Worm (Caenorhabditis elegans): ENCODE measurements around the gene unc-85.
A peak's percentile ranks its signal among the peaks of the same experiment; 100 is the strongest.

unc-85 gene

ce11 chrII:4747697-4748096 is 45.8 kb downstream of the unc-85 start:
- TF ChIP-seq lsy-2 (tag; optimal IDR thresholded peaks at IDR 0.05) (peak in 1 of 2 experiments; percentile 2), ces-1 (GFP tag; optimal IDR thresholded peaks at IDR 0.05) (no peak), zip-11 (GFP tag; IDR thresholded peaks at IDR 0.05) (no peak), arid-1 (GFP tag; conservative IDR thresholded peaks at IDR 0.05) (no peak), egl-27 (tag; optimal IDR thresholded peaks at IDR 0.05) (no peak), lin-39 (tag; optimal IDR thresholded peaks at IDR 0.05) (no peak), Y5F2A.4 (GFP tag; optimal IDR thresholded peaks at IDR 0.05) (no peak), daf-16 (GFP tag; optimal IDR thresholded peaks at IDR 0.05) (no peak), daf-16 (tag; optimal IDR thresholded peaks at IDR 0.05) (no peak), ZK546.5 (tag; optimal IDR thresholded peaks at IDR 0.05) (no peak), fkh-10 (GFP tag; optimal IDR thresholded peaks at IDR 0.05) (no peak), F26F4.8 (GFP tag; conservative IDR thresholded peaks at IDR 0.05) (no peak), hlh-30 (tag; optimal IDR thresholded peaks at IDR 0.05; ENCODE audit: insufficient read depth) (peak; percentile 26)

DNA sequence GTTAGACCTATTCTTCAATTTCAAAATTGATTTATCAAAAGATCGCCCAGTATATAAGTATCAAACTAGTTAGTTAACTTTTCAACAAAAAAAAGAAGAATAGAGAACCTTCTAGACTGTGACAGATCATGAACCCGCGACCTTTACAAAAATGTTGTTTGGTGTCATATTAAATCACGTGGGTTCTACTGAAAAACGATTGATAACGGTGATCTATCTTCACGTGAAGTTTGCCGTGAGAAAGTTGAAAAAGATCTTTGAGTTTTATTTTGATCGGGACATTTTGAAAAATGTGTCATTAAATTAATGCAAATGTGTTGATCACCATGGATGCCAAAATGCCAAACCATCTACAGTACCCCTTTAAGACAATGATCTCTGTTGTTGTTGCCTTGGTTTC is 46.5 kb downstream of the unc-85 start:
- TF ChIP-seq lin-1 (GFP tag; IDR thresholded peaks at IDR 0.05) (no peak), zfp-3 (GFP tag; conservative IDR thresholded peaks at IDR 0.05) (no peak), mdt-29 (GFP tag; IDR thresholded peaks at IDR 0.05) (peak; percentile 64; the same call in 1 of the 2 replicates), ces-1 (GFP tag; optimal IDR thresholded peaks at IDR 0.05) (no peak), daf-19 (GFP tag; conservative IDR thresholded peaks at IDR 0.05) (no peak), lin-13 (GFP tag; optimal IDR thresholded peaks at IDR 0.05) (no peak), lim-7 (GFP tag; IDR thresholded peaks at IDR 0.05) (no peak), gei-8 (GFP tag; optimal IDR thresholded peaks at IDR 0.05) (no peak), hlh-11 (tag; optimal IDR thresholded peaks at IDR 0.05) (peak; percentile 4), F10B5.3 (tag; optimal IDR thresholded peaks at IDR 0.05) (no peak), ceh-20 (GFP tag; IDR thresholded peaks at IDR 0.05) (0 out of 2 replicates have a peak, but pooled peaks have one; percentile 14), pqm-1 (tag; optimal IDR thresholded peaks at IDR 0.05) (no peak), hlh-30 (tag; optimal IDR thresholded peaks at IDR 0.05; ENCODE audit: insufficient read depth) (peak; percentile 66), madf-5 (GFP tag; IDR thresholded peaks at IDR 0.05) (no peak), ZK337.2 (GFP tag; IDR thresholded peaks at IDR 0.05) (no peak), lsy-2 (tag; optimal IDR thresholded peaks at IDR 0.05) (no peak), dmd-8 (GFP tag; IDR thresholded peaks at IDR 0.05) (no peak), F49E8.2 (tag; optimal IDR thresholded peaks at IDR 0.05; ENCODE audit: borderline replicate concordance) (no peak)

- TF ChIP-seq lsy-2 (tag; optimal IDR thresholded peaks at IDR 0.05) (peak in 1 of 2 experiments; percentile 30), nhr-111 (GFP tag; optimal IDR thresholded peaks at IDR 0.05) (no peak), aly-2 (tag; optimal IDR thresholded peaks at IDR 0.05) (no peak), nhr-28 (tag; optimal IDR thresholded peaks at IDR 0.05) (peak; percentile 8), nhr-76 (tag; optimal IDR thresholded peaks at IDR 0.05) (no peak)
These were observed 47.7 kb downstream of the unc-85 start, which contains the start of gene F41C3.2 for ce11 chrII:4749581-4749980. TSS of gene F41C3.2 (plus strand) at chrII:4749968.

- TF ChIP-seq unc-39 (tag; optimal IDR thresholded peaks at IDR 0.05): no peak
- no peak for TF ChIP-seq mdl-1 (tag; optimal IDR thresholded peaks at IDR 0.05)
- TF ChIP-seq daf-8 (GFP tag; IDR thresholded peaks at IDR 0.05): no peak
- TF ChIP-seq madf-9 (GFP tag; conservative IDR thresholded peaks at IDR 0.05): no peak
- no peak for TF ChIP-seq aha-1 (tag)
- no peak for TF ChIP-seq hlh-11 (tag; optimal IDR thresholded peaks at IDR 0.05)
- peak in 1 of 2 experiments; percentile 96 for TF ChIP-seq unc-62 (GFP tag; optimal IDR thresholded peaks at IDR 0.05 in 1 of 2)
- no peak for TF ChIP-seq unc-62 (tag; optimal IDR thresholded peaks at IDR 0.05)
These were observed 50.4 kb downstream of the unc-85 start, which contains the start of gene F41C3.1 for ce11 chrII:4752257-4752728. TSS of gene F41C3.1 (plus strand) at chrII:4752307.

Data from whole organism, L4 larva.